Worm (Caenorhabditis elegans) whole organism, L3 larva: ENCODE results near the gene C52B9.4.

Source experiments
- ZK546.5 ChIP-seq: sonication (generic microtip); optimal IDR thresholded peaks from 2 replicates; lab custom pipeline; 2017; ENCODE audit warnings: missing biosample characterization, missing genetic modification characterization
- ceh-16 ChIP-seq: sonication (generic microtip); optimal IDR thresholded peaks from 2 replicates; lab custom pipeline; 2017; ENCODE audit warnings: missing biosample characterization, missing genetic modification characterization
- daf-12 ChIP-seq: fragments of 150-350 bp; optimal IDR thresholded peaks from 2 replicates; lab custom pipeline; 2014; ENCODE audit warnings: missing biosample characterization, missing genetic modification reagents, missing genetic modification characterization
- egl-27 ChIP-seq: sonication (generic microtip); optimal IDR thresholded peaks from 4 replicates; lab custom pipeline; 2017; ENCODE audit warnings: missing biosample characterization, missing genetic modification reagents, missing genetic modification characterization
- egl-5 ChIP-seq: fragments of 150-350 bp; optimal IDR thresholded peaks from 2 replicates; lab custom pipeline; 2017; ENCODE audit warnings: missing biosample characterization, missing genetic modification reagents, missing genetic modification characterization, inconsistent platforms
- elt-1 ChIP-seq: fragments of 150-350 bp; optimal IDR thresholded peaks from 2 replicates; lab custom pipeline; 2014; ENCODE audit warnings: missing biosample characterization, missing genetic modification characterization
- elt-2 ChIP-seq: sonication (generic microtip); optimal IDR thresholded peaks from 2 replicates; lab custom pipeline; 2016; ENCODE audit warnings: missing genetic modification reagents, mild to moderate bottlenecking, missing genetic modification characterization, missing compliant biosample characterization
- elt-3 ChIP-seq, 3 experiments: fragments of 150-350 bp in 1 of 3; sonication (generic microtip) in 2 of 3; optimal IDR thresholded peaks; 2 replicates in 2 of 3; 4 replicates in 1 of 3; lab custom pipeline; 2014 to 2017; ENCODE audit warnings: missing biosample characterization in 3 of 3, missing genetic modification characterization in 3 of 3
- fkh-2 ChIP-seq: fragments of 150-350 bp; optimal IDR thresholded peaks from 2 replicates; lab custom pipeline; 2014; ENCODE audit warnings: missing biosample characterization, missing genetic modification reagents, missing genetic modification characterization
- hmg-11 ChIP-seq: sonication (generic microtip); optimal IDR thresholded peaks from 2 replicates; lab custom pipeline; 2016; ENCODE audit warnings: missing genetic modification characterization, missing compliant biosample characterization
- jun-1 ChIP-seq: fragments of 150-350 bp; optimal IDR thresholded peaks from 2 replicates; lab custom pipeline; 2014; ENCODE audit warnings: missing biosample characterization, missing genetic modification reagents, missing genetic modification characterization
- lin-39 ChIP-seq: fragments of 150-350 bp; optimal IDR thresholded peaks from 2 replicates; lab custom pipeline; 2018; ENCODE audit warnings: missing biosample characterization, missing genetic modification reagents, missing genetic modification characterization
- lsy-12 ChIP-seq: sonication (generic microtip); optimal IDR thresholded peaks from 2 replicates; lab custom pipeline; 2016; ENCODE audit warnings: mild to moderate bottlenecking, missing genetic modification characterization, missing compliant biosample characterization
- mdl-1 ChIP-seq: fragments of 150-350 bp; optimal IDR thresholded peaks from 2 replicates; lab custom pipeline; 2014; ENCODE audit warnings: missing biosample characterization, missing genetic modification characterization
- mml-1 ChIP-seq: fragments of 150-350 bp; sonication (generic microtip); optimal IDR thresholded peaks from 3 replicates; lab custom pipeline; 2014; ENCODE audit warnings: missing biosample characterization, missing genetic modification characterization
- nfya-1 ChIP-seq: sonication (generic microtip); optimal IDR thresholded peaks from 2 replicates; lab custom pipeline; 2017; ENCODE audit warnings: missing genetic modification characterization, mild to moderate bottlenecking, missing compliant biosample characterization, antibody characterized with exemption, moderate library complexity; ENCODE audit not compliant: insufficient read depth
- nhr-12 ChIP-seq: fragments of 150-350 bp; optimal IDR thresholded peaks from 2 replicates; lab custom pipeline; 2014; ENCODE audit warnings: missing biosample characterization, missing genetic modification characterization
- nhr-25 ChIP-seq: sonication (generic microtip); optimal IDR thresholded peaks from 2 replicates; lab custom pipeline; 2017; ENCODE audit warnings: missing biosample characterization, missing genetic modification characterization
- nhr-28 ChIP-seq: fragments of 150-350 bp; optimal IDR thresholded peaks from 2 replicates; lab custom pipeline; 2014; ENCODE audit warnings: missing biosample characterization, missing genetic modification characterization
- nhr-43 ChIP-seq: sonication (generic microtip); optimal IDR thresholded peaks from 2 replicates; lab custom pipeline; 2016; ENCODE audit warnings: mild to moderate bottlenecking, missing genetic modification characterization, missing compliant biosample characterization; ENCODE audit not compliant: poor library complexity, severe bottlenecking
- nhr-67 ChIP-seq: fragments of 150-350 bp; optimal IDR thresholded peaks from 2 replicates; lab custom pipeline; 2014; ENCODE audit warnings: missing biosample characterization, missing genetic modification characterization
- nhr-76 ChIP-seq: fragments of 150-350 bp; sonication (generic microtip); optimal IDR thresholded peaks from 5 replicates; lab custom pipeline; 2014; ENCODE audit warnings: missing biosample characterization, missing genetic modification characterization
- pha-4 ChIP-seq: fragments of 150-350 bp; optimal IDR thresholded peaks from 2 replicates; lab custom pipeline; 2014; ENCODE audit warnings: missing biosample characterization, missing genetic modification reagents, missing genetic modification characterization
- pqm-1 ChIP-seq: fragments of 150-350 bp; optimal IDR thresholded peaks from 2 replicates; lab custom pipeline; 2017; ENCODE audit warnings: missing biosample characterization, missing genetic modification characterization, inconsistent platforms
- skn-1 ChIP-seq: fragments of 150-350 bp; optimal IDR thresholded peaks from 2 replicates; lab custom pipeline; 2014; ENCODE audit warnings: missing biosample characterization, missing genetic modification characterization
- snpc-4 ChIP-seq: fragments of 150-350 bp; optimal IDR thresholded peaks from 2 replicates; lab custom pipeline; 2014; ENCODE audit warnings: missing biosample characterization, missing genetic modification characterization
- tbx-2 ChIP-seq: sonication (generic microtip); optimal IDR thresholded peaks from 2 replicates; lab custom pipeline; 2016; ENCODE audit warnings: mild to moderate bottlenecking, missing genetic modification characterization, missing compliant biosample characterization
- unc-39 ChIP-seq: sonication (generic microtip); optimal IDR thresholded peaks from 4 replicates; lab custom pipeline; 2017; ENCODE audit warnings: missing biosample characterization, missing genetic modification characterization
- ztf-11 ChIP-seq: fragments of 150-350 bp; optimal IDR thresholded peaks from 2 replicates; lab custom pipeline; 2014; ENCODE audit warnings: missing biosample characterization, missing genetic modification characterization

Gene C52B9.4

ce11 chrX:4256761-4257160 lies 3.7 kb upstream of the C52B9.4 start, which contains the start of gene srv-6:
srv-6 (plus strand) TSS chrX:4257061.
- TF ChIP-seq nhr-67 (tag; lab: Kevin White, UChicago) (no peak), fkh-2 (tag; lab: Kevin White, UChicago) (no peak), mdl-1 (tag; lab: Kevin White, UChicago) (no peak), nhr-28 (tag; lab: Kevin White, UChicago) (no peak), mml-1 (tag; lab: Kevin White, UChicago) (no peak), tbx-2 (tag; lab: Kevin White, UChicago) (no peak)
- TF ChIP-seq, all 47 proteins: peak for 0

- TF ChIP-seq lsy-12 (tag; lab: Kevin White, UChicago) (no peak), jun-1 (tag; lab: Kevin White, UChicago) (no peak), ZK546.5 (tag; lab: Kevin White, UChicago) (no peak), ceh-16 (tag; lab: Kevin White, UChicago) (no peak), ztf-11 (no peak), nhr-67 (tag; lab: Kevin White, UChicago) (no peak), snpc-4 (tag; lab: Kevin White, UChicago) (no peak), hmg-11 (tag; lab: Kevin White, UChicago) (no peak)
Observed at ce11 chrX:4263820-4264219, 3.4 kb downstream of the C52B9.4 start.

- TF ChIP-seq hmg-11 (tag; lab: Kevin White, UChicago), result peak; percentile 64
- TF ChIP-seq elt-2 (tag; lab: Kevin White, UChicago), result peak; percentile 41
- peak; percentile 3 for TF ChIP-seq mml-1 (tag; lab: Kevin White, UChicago)
- peak; percentile 8 for TF ChIP-seq egl-5 (tag; lab: Kevin White, UChicago)
- peak; percentile 20 for TF ChIP-seq lsy-12 (tag; lab: Kevin White, UChicago)
- no peak for TF ChIP-seq daf-12
- TF ChIP-seq snpc-4 (tag; lab: Kevin White, UChicago), result peak; percentile 13
- TF ChIP-seq skn-1, result peak; percentile 12
- no peak for TF ChIP-seq nhr-12 (tag; lab: Kevin White, UChicago)
- no peak for TF ChIP-seq ceh-16 (tag; lab: Kevin White, UChicago)
- TF ChIP-seq elt-3 (tag; optimal IDR thresholded peaks at IDR 0.05; lab: Kevin White, UChicago), result no peak
- no peak for TF ChIP-seq nhr-76 (tag; lab: Kevin White, UChicago)
- TF ChIP-seq egl-27, result peak; percentile 12
- TF ChIP-seq ZK546.5 (tag; lab: Kevin White, UChicago), result no peak
- no peak for TF ChIP-seq nhr-28 (tag; lab: Kevin White, UChicago)
- TF ChIP-seq nhr-25, result peak; percentile 67
- TF ChIP-seq nfya-1 (tag; lab: Kevin White, UChicago), result peak; percentile 63
- peak; percentile 60 for TF ChIP-seq pha-4 (tag; lab: Kevin White, UChicago)
- peak; percentile 72 for TF ChIP-seq lin-39 (tag; lab: Kevin White, UChicago)
- peak; percentile 42 for TF ChIP-seq pqm-1
Observed at ce11 chrX:4265283-4265907, 4.9 kb downstream of the C52B9.4 start, which contains the start of gene coel-1. coel-1 (plus strand) TSS chrX:4265663.

DNA sequence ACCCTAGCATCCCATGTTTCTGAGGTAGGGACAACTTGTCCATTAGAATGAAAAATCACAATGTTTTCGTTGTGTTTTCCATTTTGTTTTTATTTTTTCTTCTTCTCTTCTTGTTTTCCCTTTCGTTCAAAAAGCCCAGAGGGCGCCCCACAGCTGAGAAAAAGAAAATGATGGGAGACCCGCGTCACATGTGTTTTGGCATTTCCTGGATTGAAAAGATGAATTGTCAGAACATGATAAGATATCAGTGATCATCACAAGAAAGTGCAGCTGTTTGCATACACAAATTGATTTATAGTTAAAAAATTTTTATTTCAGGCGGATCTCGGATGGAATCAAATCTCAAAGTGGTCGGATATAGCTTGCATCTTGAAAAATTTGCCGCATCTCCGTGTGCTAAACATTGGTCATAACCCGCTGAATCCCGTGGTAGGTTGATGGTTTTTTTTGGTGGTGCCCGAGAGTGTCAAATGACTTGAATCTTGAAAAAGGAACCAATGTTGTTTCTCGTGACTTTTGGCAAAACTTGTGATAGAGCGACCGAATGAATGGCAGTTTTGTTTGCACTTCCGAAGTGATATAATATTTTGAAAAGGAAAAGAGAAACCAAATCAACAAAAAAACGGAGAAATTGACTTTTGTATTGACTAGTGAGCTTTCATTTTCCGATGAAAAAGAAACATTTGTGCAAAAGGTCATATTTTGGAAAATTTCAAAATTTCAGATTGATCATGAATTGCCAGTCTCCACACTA lies 5.9 kb downstream of the C52B9.4 start:
- TF ChIP-seq pha-4 (tag; lab: Kevin White, UChicago) (peak; percentile 57), nhr-28 (tag; lab: Kevin White, UChicago) (no peak)

DNA sequence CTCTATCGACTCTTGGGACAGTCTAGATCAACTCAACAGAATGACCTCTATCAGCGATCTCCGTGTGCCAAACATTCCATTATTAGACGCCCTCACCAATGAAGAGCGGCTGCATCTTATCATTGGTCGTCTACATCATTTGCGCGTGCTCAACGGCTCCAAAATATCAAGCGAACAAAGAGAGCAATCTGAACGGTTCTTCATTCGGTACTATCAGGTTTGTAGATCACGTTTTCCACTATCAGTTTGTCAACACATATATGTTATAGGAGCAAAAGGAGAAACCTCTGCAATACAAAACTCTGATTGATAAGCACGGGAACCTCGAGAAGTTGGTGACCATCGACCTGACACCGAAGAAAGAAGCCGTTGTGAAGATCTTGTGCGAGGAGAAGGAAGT lies 7.9 kb downstream of the C52B9.4 start:
- TF ChIP-seq hmg-11 (tag; lab: Kevin White, UChicago) (no peak), nhr-43 (tag; lab: Kevin White, UChicago) (no peak), lsy-12 (tag; lab: Kevin White, UChicago) (no peak), pqm-1 (peak; percentile 80), mml-1 (tag; lab: Kevin White, UChicago) (no peak), unc-39 (no peak), elt-2 (tag; lab: Kevin White, UChicago) (peak; percentile 57), elt-1 (no peak), jun-1 (tag; lab: Kevin White, UChicago) (no peak), nfya-1 (tag; lab: Kevin White, UChicago) (peak; percentile 12)
